Fruit fly (Drosophila melanogaster) Kc167 (cell line): ENCODE data around the gene CG4186.

ENCODE experiments used
- Myc ChIP-seq: fragments of >200 bp; optimal IDR thresholded peaks from 2 replicates; lab custom pipeline; 2017; ENCODE audit warnings: missing external identifiers
- Sin3A ChIP-seq: fragments of >200 bp; optimal IDR thresholded peaks from 2 replicates; lab custom pipeline; 2018; ENCODE audit warnings: missing external identifiers
- h ChIP-seq: fragments of >200 bp; optimal IDR thresholded peaks from 3 replicates; lab custom pipeline; 2018; ENCODE audit warnings: missing external identifiers
- insv ChIP-seq: fragments of >200 bp; optimal IDR thresholded peaks from 3 replicates; lab custom pipeline; 2018; ENCODE audit warnings: missing external identifiers
- psq ChIP-seq: fragments of >200 bp; optimal IDR thresholded peaks from 2 replicates; lab custom pipeline; 2017; ENCODE audit warnings: missing external identifiers
- ttk ChIP-seq: sonication (Bioruptor generic); optimal IDR thresholded peaks from 2 replicates; lab custom pipeline; 2017; ENCODE audit warnings: missing external identifiers

The CG4186 gene

dm6 chr3L:20769350-20769749, at the start of gene CG4186, which contains the start of gene CG4074:
Gene CG4186 (plus strand): TSS chr3L:20769586.
Gene CG4074 (minus strand): TSS chr3L:20769500.
- TF ChIP-seq ttk (lab: Kevin White, UChicago) (no peak), Sin3A (lab: Kevin White, UChicago) (no peak), insv (lab: Kevin White, UChicago) (no peak), h (no peak), Myc (lab: Kevin White, UChicago) (no peak), psq (lab: Kevin White, UChicago) (no peak)

DNA sequence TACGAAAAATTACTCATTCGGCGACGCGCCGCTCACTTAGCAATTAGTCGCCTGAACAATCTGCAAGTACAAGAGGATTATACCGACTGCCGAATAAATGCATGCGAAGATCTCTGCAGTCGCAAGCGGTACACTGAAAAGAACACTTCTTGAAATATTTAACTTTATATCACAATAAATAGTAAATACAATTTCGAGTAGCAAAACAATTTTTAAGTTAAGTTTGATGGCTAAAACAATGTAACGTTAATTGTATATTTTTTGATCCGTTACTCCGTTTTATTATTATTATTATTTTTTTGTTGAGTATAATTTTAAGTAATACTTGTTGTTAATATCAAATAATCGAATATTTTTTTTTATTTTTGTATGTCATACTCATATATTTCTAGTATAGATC, 40.0 kb upstream of the CG4186 start:
- TF ChIP-seq Myc (lab: Kevin White, UChicago) = no peak
- no peak for TF ChIP-seq psq (lab: Kevin White, UChicago)
- no peak for TF ChIP-seq insv (lab: Kevin White, UChicago)
- TF ChIP-seq ttk (lab: Kevin White, UChicago) = no peak
- TF ChIP-seq h = no peak
- no peak for TF ChIP-seq Sin3A (lab: Kevin White, UChicago)

DNA sequence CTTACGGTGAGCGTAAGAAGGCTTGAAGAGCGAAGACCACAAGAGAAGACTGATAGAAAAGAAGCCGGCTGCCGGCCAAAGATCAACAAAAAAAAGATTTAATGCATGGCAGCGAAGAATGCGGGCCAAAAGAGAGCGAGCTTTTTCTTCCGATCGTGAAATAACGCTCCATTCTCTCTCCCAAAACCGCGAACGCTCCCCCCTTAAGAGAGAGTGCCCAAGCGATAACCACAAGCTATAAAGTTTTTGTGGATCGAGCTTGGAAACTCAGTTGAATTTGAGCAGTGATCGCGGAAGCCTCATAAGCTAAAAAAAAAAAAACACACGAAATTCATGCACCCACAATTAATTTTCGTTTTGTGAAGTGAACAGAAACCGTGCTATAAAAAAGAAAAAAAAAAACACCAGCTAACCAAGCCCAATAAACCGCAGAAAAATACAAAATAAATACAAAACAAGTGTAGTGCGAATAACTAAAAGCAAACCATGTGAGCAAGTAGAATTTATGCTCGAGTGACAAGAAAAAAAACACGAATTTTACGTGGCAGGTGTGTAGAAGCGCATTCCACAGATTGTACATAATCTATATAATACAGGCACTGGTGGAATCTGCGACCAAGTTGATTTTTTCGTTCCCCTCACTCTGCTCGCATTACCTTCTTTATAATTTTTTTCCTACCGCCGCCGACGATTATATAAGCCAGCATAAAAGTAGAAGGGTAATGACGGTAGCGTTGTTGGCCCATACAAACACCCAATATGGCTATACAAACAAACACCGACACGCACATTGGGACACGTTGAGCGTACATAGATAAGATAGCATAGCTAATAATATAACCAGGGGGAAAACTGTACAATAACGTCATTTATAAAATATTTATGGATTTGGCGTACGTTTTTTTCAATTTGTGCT, 38.8 kb upstream of the CG4186 start, which contains the start of gene CG13252:
Gene CG13252, plus strand, starts transcription at position 269 of the 916 bp plus-strand sequence.
- no peak for TF ChIP-seq psq (lab: Kevin White, UChicago)
- TF ChIP-seq ttk (lab: Kevin White, UChicago) = no peak
- no peak for TF ChIP-seq h
- TF ChIP-seq Myc (lab: Kevin White, UChicago) = no peak
- no peak for TF ChIP-seq insv (lab: Kevin White, UChicago)
- TF ChIP-seq Sin3A (lab: Kevin White, UChicago) = no peak

DNA sequence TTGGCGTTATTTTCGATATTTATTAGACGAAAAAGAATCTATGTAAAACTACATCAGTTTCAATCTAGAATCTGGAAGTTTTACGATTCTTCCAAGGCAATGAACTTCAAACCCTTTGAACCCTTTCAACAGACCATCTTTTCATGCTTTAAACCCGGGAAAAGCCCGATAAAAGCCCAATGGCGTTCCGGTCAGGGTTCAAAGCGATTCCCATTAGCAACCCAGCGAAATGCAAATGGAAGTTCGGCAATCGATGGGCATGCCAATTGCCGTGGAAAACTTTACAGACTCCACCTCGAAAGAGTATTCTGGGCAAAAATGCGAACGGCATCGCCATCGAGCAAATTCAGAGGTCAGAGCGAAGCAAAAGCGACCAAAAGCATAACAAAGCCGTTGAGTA, 36.9 kb upstream of the CG4186 start:
- TF ChIP-seq Myc (lab: Kevin White, UChicago) (no peak), ttk (lab: Kevin White, UChicago) (no peak), psq (lab: Kevin White, UChicago) (no peak), Sin3A (lab: Kevin White, UChicago) (no peak), h (no peak)

- no peak for TF ChIP-seq insv (lab: Kevin White, UChicago)
- no peak for TF ChIP-seq Myc (lab: Kevin White, UChicago)
- TF ChIP-seq Sin3A (lab: Kevin White, UChicago) = no peak
- no peak for TF ChIP-seq psq (lab: Kevin White, UChicago)
- no peak for TF ChIP-seq ttk (lab: Kevin White, UChicago)
Measured at dm6 chr3L:20733530-20734257, 35.7 kb upstream of the CG4186 start.

DNA sequence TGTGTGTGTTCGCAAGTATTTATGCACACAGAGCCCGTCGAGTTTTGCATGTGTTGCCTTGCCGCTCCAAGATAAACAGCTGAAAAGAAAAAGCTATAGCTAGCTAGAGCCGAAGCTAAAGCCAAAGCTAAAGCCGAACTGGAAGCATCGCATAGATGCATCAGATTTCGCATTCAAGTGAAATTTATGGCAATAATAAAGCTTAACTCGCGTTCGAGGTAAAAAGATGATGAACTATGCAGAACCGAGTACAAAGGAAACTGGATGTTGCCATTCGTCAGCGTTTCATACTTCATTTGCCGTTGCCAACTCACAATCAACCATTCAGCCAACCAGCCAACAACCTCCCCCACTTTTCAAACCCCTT, 35.1 kb upstream of the CG4186 start:
- TF ChIP-seq h (no peak), insv (lab: Kevin White, UChicago) (no peak), Sin3A (lab: Kevin White, UChicago) (no peak), psq (lab: Kevin White, UChicago) (no peak), ttk (lab: Kevin White, UChicago) (no peak), Myc (lab: Kevin White, UChicago) (no peak)

- no peak for TF ChIP-seq insv (lab: Kevin White, UChicago)
- TF ChIP-seq psq (lab: Kevin White, UChicago) = no peak
- no peak for TF ChIP-seq ttk (lab: Kevin White, UChicago)
- TF ChIP-seq h = no peak
- no peak for TF ChIP-seq Sin3A (lab: Kevin White, UChicago)
- no peak for TF ChIP-seq Myc (lab: Kevin White, UChicago)
Measured at dm6 chr3L:20736266-20736665, 33.1 kb upstream of the CG4186 start.

dm6 chr3L:20737346-20737745, 32.0 kb upstream of the CG4186 start:
- no peak for TF ChIP-seq ttk (lab: Kevin White, UChicago)

- TF ChIP-seq h = no peak
- no peak for TF ChIP-seq insv (lab: Kevin White, UChicago)
- no peak for TF ChIP-seq Sin3A (lab: Kevin White, UChicago)
- no peak for TF ChIP-seq Myc (lab: Kevin White, UChicago)
- no peak for TF ChIP-seq ttk (lab: Kevin White, UChicago)
- TF ChIP-seq psq (lab: Kevin White, UChicago) = no peak
Measured at dm6 chr3L:20739414-20739813, 30.0 kb upstream of the CG4186 start, which contains the start of gene Gr77a. Gene Gr77a (minus strand): TSS chr3L:20739430.

DNA sequence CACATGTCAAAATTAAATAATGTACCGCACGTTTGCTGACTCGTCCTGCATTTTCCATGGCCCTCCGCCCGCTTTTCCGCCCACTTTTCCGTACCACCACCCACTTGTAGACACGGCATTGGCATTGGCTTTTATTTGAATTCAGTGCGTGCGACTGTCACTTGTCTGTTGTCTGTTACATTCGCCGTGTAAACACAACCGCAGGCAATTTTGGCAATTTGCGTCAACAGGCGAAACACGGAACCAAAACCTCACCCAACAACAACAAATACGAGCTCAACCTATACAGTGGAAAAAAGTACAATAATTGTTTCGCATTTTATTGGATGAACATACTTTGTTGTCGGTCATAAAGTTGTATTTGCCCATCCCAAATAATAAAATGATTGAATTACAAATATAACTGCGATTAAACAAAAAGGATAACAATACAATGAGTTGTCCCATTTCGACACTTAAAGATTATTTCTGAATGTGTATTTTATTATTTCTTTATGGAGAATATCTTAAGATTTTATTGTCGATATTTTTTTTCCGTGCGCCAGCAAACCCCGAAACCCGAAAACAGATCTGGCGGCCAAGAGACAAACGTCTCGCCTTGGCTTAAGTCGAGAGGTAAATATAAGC, 22.0 kb upstream of the CG4186 start:
- TF ChIP-seq ttk (lab: Kevin White, UChicago) (no peak), Myc (lab: Kevin White, UChicago) (no peak), h (no peak), insv (lab: Kevin White, UChicago) (no peak), Sin3A (lab: Kevin White, UChicago) (no peak), psq (lab: Kevin White, UChicago) (no peak)

dm6 chr3L:20748577-20748976, 20.8 kb upstream of the CG4186 start:
- no peak for TF ChIP-seq psq (lab: Kevin White, UChicago)
- TF ChIP-seq h = no peak
- no peak for TF ChIP-seq insv (lab: Kevin White, UChicago)
- no peak for TF ChIP-seq ttk (lab: Kevin White, UChicago)
- TF ChIP-seq Myc (lab: Kevin White, UChicago) = no peak
